Fruit fly (Drosophila melanogaster) whole organism, wandering third instar larva: ENCODE measurements around the gene CG15143.

Experiments
- CG32264 ChIP-seq: fragments of 200-800 bp; sonication (Bioruptor generic); optimal IDR thresholded peaks from 2 replicates; lab custom pipeline; 2016; ENCODE audit warnings: missing biosample characterization, missing genetic modification characterization
- CG9705 ChIP-seq: fragments of 200-800 bp; sonication (Bioruptor generic); optimal IDR thresholded peaks from 2 replicates; lab custom pipeline; 2018; ENCODE audit warnings: missing biosample characterization, mild to moderate bottlenecking, missing genetic modification characterization
- CrebA ChIP-seq: fragments of 200-800 bp; sonication (Bioruptor generic); optimal IDR thresholded peaks from 2 replicates; lab custom pipeline; 2016; ENCODE audit warnings: missing biosample characterization, mild to moderate bottlenecking, missing genetic modification characterization, borderline replicate concordance
- Dfd ChIP-seq: fragments of >200 bp; optimal IDR thresholded peaks from 2 replicates; lab custom pipeline; 2017; ENCODE audit warnings: missing biosample characterization, missing genetic modification characterization
- Dif ChIP-seq: fragments of 200-275, 200-300 bp; sonication (Bioruptor generic); optimal IDR thresholded peaks from 2 replicates; lab custom pipeline; 2018; ENCODE audit warnings: missing biosample characterization, missing genetic modification characterization; ENCODE audit not compliant: partially characterized antibody
- HLH106 ChIP-seq: fragments of 200-800 bp; optimal IDR thresholded peaks from 3 replicates; lab custom pipeline; 2019; ENCODE audit warnings: missing biosample characterization, mild to moderate bottlenecking, missing genetic modification characterization, moderate library complexity
- Hnf4 ChIP-seq: fragments of 200-800 bp; sonication (Bioruptor generic); optimal IDR thresholded peaks from 2 replicates; lab custom pipeline; 2016; ENCODE audit warnings: missing biosample characterization, mild to moderate bottlenecking, missing genetic modification characterization
- Hr78 ChIP-seq: fragments of >200 bp; optimal IDR thresholded peaks from 2 replicates; lab custom pipeline; 2017; ENCODE audit warnings: missing biosample characterization, missing genetic modification characterization
- Hr83 ChIP-seq: fragments of 200-300 bp; sonication (Bioruptor generic); optimal IDR thresholded peaks from 2 replicates; lab custom pipeline; 2016; ENCODE audit warnings: missing biosample characterization, mild to moderate bottlenecking, missing genetic modification characterization, moderate library complexity; ENCODE audit not compliant: poor library complexity, severe bottlenecking
- Mio ChIP-seq: sonication (Bioruptor generic); optimal IDR thresholded peaks from 2 replicates; lab custom pipeline; 2016; ENCODE audit warnings: missing biosample characterization, missing genetic modification characterization
- Myc ChIP-seq: fragments of >200 bp; optimal IDR thresholded peaks from 2 replicates; lab custom pipeline; 2017
- N ChIP-seq: fragments of >200 bp; optimal IDR thresholded peaks from 2 replicates; lab custom pipeline; 2018; ENCODE audit warnings: missing biosample characterization, missing external identifiers, missing genetic modification characterization
- OdsH ChIP-seq: fragments of 200-800 bp; sonication (Bioruptor generic); optimal IDR thresholded peaks from 2 replicates; lab custom pipeline; 2016; ENCODE audit warnings: missing biosample characterization, mild to moderate bottlenecking, missing genetic modification characterization
- Rel ChIP-seq, 2 experiments: fragments of 200-800 bp; sonication (Bioruptor generic) in 1 of 2; optimal IDR thresholded peaks; 2 replicates in 1 of 2; 3 replicates in 1 of 2; lab custom pipeline; 2016 to 2019; ENCODE audit warnings: mild to moderate bottlenecking in 2 of 2, missing biosample characterization in 2 of 2, missing genetic modification characterization in 2 of 2, moderate library complexity in 1 of 2
- Sp1 ChIP-seq: fragments of 200-800 bp; sonication (Bioruptor generic); optimal IDR thresholded peaks from 3 replicates; lab custom pipeline; 2019; ENCODE audit warnings: missing biosample characterization, mild to moderate bottlenecking, missing genetic modification characterization, moderate library complexity
- Vsx2 ChIP-seq: fragments of 200-300, 225-300 bp; sonication (Bioruptor generic); optimal IDR thresholded peaks from 2 replicates; lab custom pipeline; 2018; ENCODE audit warnings: missing biosample characterization, missing genetic modification characterization; ENCODE audit not compliant: partially characterized antibody
- brk ChIP-seq: fragments of 200-800 bp; sonication (Bioruptor generic); optimal IDR thresholded peaks from 2 replicates; lab custom pipeline; 2016; ENCODE audit warnings: missing biosample characterization, mild to moderate bottlenecking, missing genetic modification characterization
- dmrt93B ChIP-seq: fragments of 200-800 bp; sonication (Bioruptor generic); optimal IDR thresholded peaks from 2 replicates; lab custom pipeline; 2018; ENCODE audit warnings: missing biosample characterization, mild to moderate bottlenecking, missing genetic modification characterization
- dsf ChIP-seq: sonication (Bioruptor generic); optimal IDR thresholded peaks from 2 replicates; lab custom pipeline; 2016; ENCODE audit warnings: missing biosample characterization, missing genetic modification characterization, borderline replicate concordance
- ey ChIP-seq: fragments of 200-800 bp; sonication (Bioruptor generic); optimal IDR thresholded peaks from 2 replicates; lab custom pipeline; 2016; ENCODE audit warnings: missing biosample characterization, missing genetic modification characterization
- foxo ChIP-seq, 2 experiments: fragments of 200-800 bp; sonication (Bioruptor generic); optimal IDR thresholded peaks; 2 replicates in 1 of 2; 3 replicates in 1 of 2; lab custom pipeline; 2016 to 2017; ENCODE audit warnings: missing biosample characterization in 2 of 2, missing genetic modification characterization in 2 of 2
- lola ChIP-seq: fragments of >200 bp; optimal IDR thresholded peaks from 2 replicates; lab custom pipeline; 2017; ENCODE audit warnings: missing biosample characterization, missing genetic modification characterization
- pan ChIP-seq: fragments of >200 bp; optimal IDR thresholded peaks from 2 replicates; lab custom pipeline; 2017
- psq ChIP-seq: fragments of 200-800 bp; sonication (Bioruptor generic); optimal IDR thresholded peaks from 3 replicates; lab custom pipeline; 2017; ENCODE audit warnings: missing biosample characterization, mild to moderate bottlenecking, missing genetic modification characterization, moderate library complexity
- rgr ChIP-seq: fragments of 200-800 bp; sonication (Bioruptor generic); optimal IDR thresholded peaks from 3 replicates; lab custom pipeline; 2016; ENCODE audit warnings: missing biosample characterization, mild to moderate bottlenecking, missing genetic modification characterization
- sage ChIP-seq: fragments of 200-800 bp; sonication (Bioruptor generic); optimal IDR thresholded peaks from 2 replicates; lab custom pipeline; 2016; ENCODE audit warnings: missing biosample characterization, mild to moderate bottlenecking, missing genetic modification characterization
- sv ChIP-seq: fragments of 200-800 bp; sonication (Bioruptor generic); optimal IDR thresholded peaks from 3 replicates; lab custom pipeline; 2016; ENCODE audit warnings: missing biosample characterization, missing genetic modification characterization
- tai ChIP-seq: sonication (Bioruptor generic); optimal IDR thresholded peaks from 2 replicates; lab custom pipeline; 2016; ENCODE audit warnings: missing biosample characterization, missing genetic modification characterization
- usp ChIP-seq: fragments of >200 bp; optimal IDR thresholded peaks from 2 replicates; lab custom pipeline; 2017; ENCODE audit warnings: missing biosample characterization, missing genetic modification characterization
- woc ChIP-seq: sonication (Bioruptor generic); optimal IDR thresholded peaks from 2 replicates; lab custom pipeline; 2016; ENCODE audit warnings: missing biosample characterization, mild to moderate bottlenecking, missing genetic modification characterization

The CG15143 gene

dm6 chr2L:17497108-17497507 is 27.2 kb downstream of the CG15143 start, which contains the start of gene qua:
qua (minus strand) TSS chr2L:17497208.
- TF ChIP-seq Mio (GFP tag; lab: Kevin White, UChicago), result no peak
- no peak for TF ChIP-seq OdsH (GFP tag; lab: Kevin White, UChicago)
- TF ChIP-seq CG9705 (GFP tag; lab: Kevin White, UChicago), result no peak
- no peak for TF ChIP-seq Hr83 (GFP tag; lab: Kevin White, UChicago)
- TF ChIP-seq rgr (GFP tag; lab: Kevin White, UChicago), result no peak
- no peak for TF ChIP-seq CG32264 (GFP tag; lab: Kevin White, UChicago)
- no peak for TF ChIP-seq brk (GFP tag; lab: Kevin White, UChicago)

- TF ChIP-seq N (no peak), pan (lab: Kevin White, UChicago) (no peak), Myc (lab: Kevin White, UChicago) (no peak)
Measured at dm6 chr2L:17495759-17496158, 28.6 kb downstream of the CG15143 start.

dm6 chr2L:17492680-17493079 is 31.7 kb downstream of the CG15143 start:
- TF ChIP-seq Vsx2 (GFP tag; lab: Kevin White, UChicago) (no peak), CG32264 (GFP tag; lab: Kevin White, UChicago) (no peak), Sp1 (GFP tag; lab: Kevin White, UChicago) (no peak), woc (no peak)

dm6 chr2L:17486264-17486663 is 38.1 kb downstream of the CG15143 start, which contains the start of gene CG43220:
CG43220 (plus strand) TSS chr2L:17486564.
- TF ChIP-seq CG32264 (GFP tag; lab: Kevin White, UChicago) (no peak), HLH106 (tag; lab: Kevin White, UChicago) (no peak), tai (GFP tag; lab: Kevin White, UChicago) (no peak), psq (GFP tag; lab: Kevin White, UChicago) (no peak), sage (GFP tag; lab: Kevin White, UChicago) (no peak), Hnf4 (GFP tag; lab: Kevin White, UChicago) (no peak), foxo (GFP tag; optimal IDR thresholded peaks at IDR 0.05; lab: Kevin White, UChicago) (no peak), N (no peak), Sp1 (GFP tag; lab: Kevin White, UChicago) (no peak), pan (lab: Kevin White, UChicago) (no peak), lola (GFP tag; lab: Kevin White, UChicago) (no peak), CrebA (GFP tag; lab: Kevin White, UChicago) (no peak)

dm6 chr2L:17485457-17485856 is 38.9 kb downstream of the CG15143 start, which contains the start of the genes CG43221 and CG43645:
CG43221 (plus strand) TSS chr2L:17485757.
CG43645 (plus strand) TSS chr2L:17485757.
- no peak for TF ChIP-seq Hr78 (GFP tag; lab: Kevin White, UChicago)
- no peak for TF ChIP-seq usp (GFP tag; lab: Kevin White, UChicago)
- TF ChIP-seq psq (GFP tag; lab: Kevin White, UChicago), result no peak
- TF ChIP-seq OdsH (GFP tag; lab: Kevin White, UChicago), result no peak
- no peak for TF ChIP-seq dsf (GFP tag; lab: Kevin White, UChicago)
- no peak for TF ChIP-seq Dfd (GFP tag; lab: Kevin White, UChicago)
- TF ChIP-seq Rel (GFP tag; optimal IDR thresholded peaks at IDR 0.05; lab: Kevin White, UChicago), result no peak
- TF ChIP-seq Rel (tag; optimal IDR thresholded peaks at IDR 0.05; lab: Kevin White, UChicago), result no peak
- no peak for TF ChIP-seq sv (GFP tag; lab: Kevin White, UChicago)
- no peak for TF ChIP-seq woc
- no peak for TF ChIP-seq pan (lab: Kevin White, UChicago)
- TF ChIP-seq Vsx2 (GFP tag; lab: Kevin White, UChicago), result no peak
- TF ChIP-seq tai (GFP tag; lab: Kevin White, UChicago), result no peak
- no peak for TF ChIP-seq ey (GFP tag; lab: Kevin White, UChicago)
- no peak for TF ChIP-seq Myc (lab: Kevin White, UChicago)
- TF ChIP-seq Dif (GFP tag; lab: Kevin White, UChicago), result no peak
- TF ChIP-seq dmrt93B, result no peak
- TF ChIP-seq N, result no peak
